Worm (Caenorhabditis elegans) whole organism, early embryonic: ENCODE results near the gene sri-30.

Source experiments
- B0310.2 ChIP-seq: sonication (generic microtip); optimal IDR thresholded peaks from 2 replicates; lab custom pipeline; 2016; ENCODE audit warnings: mild to moderate bottlenecking, missing genetic modification characterization, missing compliant biosample characterization
- aly-1 ChIP-seq: sonication (generic microtip); optimal IDR thresholded peaks from 2 replicates; lab custom pipeline; 2016; ENCODE audit warnings: missing genetic modification characterization, missing compliant biosample characterization
- ama-1 ChIP-seq: fragments of 150-350 bp; optimal IDR thresholded peaks from 2 replicates; lab custom pipeline; 2014
- ets-7 ChIP-seq: sonication (generic microtip); optimal IDR thresholded peaks from 2 replicates; lab custom pipeline; 2016; ENCODE audit warnings: missing genotype, missing genetic modification characterization, missing compliant biosample characterization
- flt-1 ChIP-seq: fragments of 200-800 bp; sonication (Bioruptor generic); IDR thresholded peaks from 2 replicates; pipeline ENCODE4 v1.3.6; 2022; ENCODE audit warnings: missing genetic modification characterization, missing compliant biosample characterization
- hnd-1 ChIP-seq: sonication (generic microtip); optimal IDR thresholded peaks from 2 replicates; lab custom pipeline; 2016; ENCODE audit warnings: missing genetic modification characterization, missing compliant biosample characterization
- pes-1 ChIP-seq: fragments of 200-800 bp; sonication (Bioruptor generic); IDR thresholded peaks from 2 replicates; pipeline ENCODE4 v1.3.6; 2022; ENCODE audit warnings: missing genetic modification reagents, missing genetic modification characterization, missing compliant biosample characterization
- tbx-11 ChIP-seq: fragments of 200-800 bp; sonication (Bioruptor generic); IDR thresholded peaks from 2 replicates; pipeline ENCODE4 v1.3.6; 2022; ENCODE audit warnings: missing genetic modification characterization, missing compliant biosample characterization
- tbx-37 ChIP-seq: fragments of 200-800 bp; sonication (Bioruptor generic); conservative IDR thresholded peaks from 2 replicates; pipeline ENCODE4 v1.3.6; 2022; ENCODE audit warnings: missing genetic modification reagents, missing genetic modification characterization, missing compliant biosample characterization
- tra-4 ChIP-seq: sonication (generic microtip); optimal IDR thresholded peaks from 2 replicates; lab custom pipeline; 2017; ENCODE audit warnings: missing genetic modification characterization, missing compliant biosample characterization

- TF ChIP-seq flt-1, result no peak
- no peak for TF ChIP-seq tra-4
- TF ChIP-seq tbx-11 (GFP tag; lab: Robert Waterston, UW), result no peak
- TF ChIP-seq ets-7, result no peak
- no peak for TF ChIP-seq pes-1 (GFP tag; lab: Robert Waterston, UW)
- no peak for TF ChIP-seq ama-1 (lab: Kevin White, UChicago)
- no peak for TF ChIP-seq hnd-1 (tag; lab: Kevin White, UChicago)
- no peak for TF ChIP-seq aly-1 (tag; lab: Kevin White, UChicago)
- TF ChIP-seq tbx-37 (GFP tag; lab: Robert Waterston, UW), result no peak
- no peak for TF ChIP-seq B0310.2 (tag; lab: Kevin White, UChicago)
Observed at ce11 chrII:3078496-3078895, 32.5 kb downstream of the sri-30 start, which contains the start of gene copb-1.
